Worm (Caenorhabditis elegans) whole organism, L4/young adult: ENCODE results near the gene dnc-4.

Experiments
- dao-5 ChIP-seq: sonication (generic microtip); optimal IDR thresholded peaks from 2 replicates; lab custom pipeline; 2016; ENCODE audit warnings: missing genotype, missing genetic modification characterization, moderate library complexity, missing compliant biosample characterization
- him-1 ChIP-seq: sonication (generic microtip); optimal IDR thresholded peaks from 2 replicates; lab custom pipeline; 2016; ENCODE audit warnings: missing genotype, missing genetic modification reagents, missing genetic modification characterization, missing compliant biosample characterization

DNA sequence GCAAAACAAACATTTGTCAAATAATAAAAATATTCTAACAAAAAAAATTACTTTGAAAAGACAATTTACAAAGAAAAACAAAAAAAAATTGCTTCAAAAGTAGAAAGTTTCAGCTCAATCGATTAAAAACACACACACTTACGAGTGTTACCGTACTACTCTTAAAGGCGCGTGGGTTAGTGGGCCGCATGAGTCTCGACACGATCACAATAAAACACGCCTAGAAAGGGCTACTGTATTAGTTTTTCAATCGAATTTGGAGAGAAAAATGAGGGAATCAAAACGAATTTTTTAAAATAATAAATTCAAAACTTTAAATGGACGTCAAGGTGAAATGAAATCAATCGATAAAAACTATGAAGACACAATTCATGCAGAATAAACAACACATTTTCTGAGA is 9.1 kb downstream of the dnc-4 start:
- no peak for TF ChIP-seq him-1 (tag; lab: Kevin White, UChicago)
- TF ChIP-seq dao-5 (tag; lab: Kevin White, UChicago), result no peak
